Fruit fly (Drosophila melanogaster): ENCODE results near the gene Nep7.
"Not testable (repeated sequence)": the region's sequence is repeated elsewhere in the genome, so short reads cannot be mapped to it uniquely, and the experiment has no call there.

Gene Nep7

dm6 chr3R:27937752-27938694, 16.7 kb upstream of the Nep7 start, which contains the start of the genes NSD and BOD1:
NSD (minus strand) TSS chr3R:27937853.
BOD1 (plus strand) TSS chr3R:27938245.
- peak; percentile 3 for TF ChIP-seq noc (tag; optimal IDR thresholded peaks at IDR 0.05)

DNA sequence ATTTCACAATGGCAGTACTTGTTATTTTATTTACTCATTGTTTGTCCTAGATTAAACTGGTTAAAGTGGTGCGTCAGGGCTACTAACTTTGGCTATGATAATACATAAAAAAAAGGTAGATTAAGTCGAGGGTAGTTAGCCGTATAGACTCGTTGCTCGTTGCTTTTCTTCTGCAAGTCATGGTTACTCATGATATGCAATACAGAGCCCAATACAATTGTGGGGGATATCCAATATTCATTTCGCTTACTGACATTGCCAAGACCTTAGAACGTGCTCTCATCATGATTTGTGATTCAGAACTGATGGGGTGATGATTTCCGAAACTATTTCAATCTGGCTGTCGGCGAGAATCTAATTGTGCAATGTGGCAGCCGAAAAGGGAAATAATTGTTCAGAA, 9.3 kb upstream of the Nep7 start:
- TF ChIP-seq noc (tag; optimal IDR thresholded peaks at IDR 0.05), result no peak

dm6 chr3R:27946555-27947204, 8.0 kb upstream of the Nep7 start:
- no peak for TF ChIP-seq noc (tag; optimal IDR thresholded peaks at IDR 0.05)

- no peak for TF ChIP-seq noc (tag; optimal IDR thresholded peaks at IDR 0.05)
Measured at dm6 chr3R:27947682-27948245, 7.0 kb upstream of the Nep7 start, which contains the start of gene mfrn. mfrn (minus strand) TSS chr3R:27948021.

DNA sequence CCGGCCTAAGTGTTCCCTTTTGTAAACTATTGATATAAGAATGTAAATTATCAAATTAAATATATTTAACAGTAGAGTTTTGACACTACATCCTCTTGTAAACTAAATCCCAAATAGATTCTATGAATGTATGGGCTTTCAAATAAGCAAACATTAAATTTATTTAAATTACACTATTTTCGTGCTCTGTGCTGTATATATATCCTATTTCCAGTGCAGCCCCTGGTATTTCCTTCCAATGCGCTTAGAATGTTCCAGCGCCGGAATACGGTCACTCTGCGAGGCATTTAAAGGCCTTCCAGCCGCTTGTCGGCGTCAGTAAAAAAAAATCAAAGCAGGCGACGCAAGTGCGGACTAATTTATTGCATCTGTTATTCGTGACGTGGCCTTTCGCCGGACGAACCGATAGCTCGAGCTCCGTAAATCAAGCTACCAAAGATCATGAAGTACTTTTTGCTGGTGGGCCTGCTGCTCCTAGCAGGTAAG, 6.3 kb upstream of the Nep7 start, which contains the start of gene Gp93:
Gene Gp93, plus strand, starts transcription at position 291 of the 486 bp plus-strand sequence.
- peak; percentile 41 for TF ChIP-seq noc (tag; optimal IDR thresholded peaks at IDR 0.05)

- no peak for TF ChIP-seq noc (tag; optimal IDR thresholded peaks at IDR 0.05)
Measured at dm6 chr3R:27953890-27954289, 827 bp upstream of the Nep7 start, which contains the start of gene CG4951. CG4951 (minus strand) TSS chr3R:27954112.

- no peak for TF ChIP-seq noc (tag; optimal IDR thresholded peaks at IDR 0.05)
Measured at dm6 chr3R:27957967-27958366, 3.2 kb downstream of the Nep7 start.

- not testable (repeated sequence) for TF ChIP-seq noc (tag; optimal IDR thresholded peaks at IDR 0.05)
Measured at dm6 chr3R:27959145-27959544, 4.4 kb downstream of the Nep7 start, which contains the start of the genes CG42487 and CG4884. CG42487 (minus strand) TSS chr3R:27959245. CG4884 (minus strand) TSS chr3R:27959245.

DNA sequence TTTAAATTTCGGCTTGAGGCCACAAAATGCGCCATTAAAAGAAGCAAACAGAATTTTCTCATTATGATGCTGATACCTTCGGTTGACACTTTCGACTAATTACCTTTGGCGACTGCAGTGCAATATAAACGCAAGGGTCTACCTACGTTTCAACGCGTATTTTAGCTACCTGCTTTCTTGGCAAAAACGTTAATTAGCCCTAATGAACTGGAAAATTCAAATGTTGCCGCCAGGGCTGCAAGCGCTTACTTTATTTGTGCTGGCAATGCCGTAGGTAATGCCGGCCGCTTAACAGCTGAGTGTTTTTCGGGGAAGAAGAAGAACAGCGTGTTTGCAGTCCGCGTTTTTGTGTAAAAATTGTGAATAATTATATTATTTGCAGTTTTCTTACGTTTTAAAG, 5.8 kb downstream of the Nep7 start, which contains the start of gene CG31253:
Gene CG31253, minus strand, starts transcription at position 101 of the 400 bp plus-strand sequence.
- TF ChIP-seq noc (tag; optimal IDR thresholded peaks at IDR 0.05), result not testable (repeated sequence)

- not testable (repeated sequence) for TF ChIP-seq noc (tag; optimal IDR thresholded peaks at IDR 0.05)
Measured at dm6 chr3R:27963119-27963518, 8.4 kb downstream of the Nep7 start, which contains the start of the genes CG31131 and CG4849. CG31131 (minus strand) TSS chr3R:27963219. CG4849 (plus strand) TSS chr3R:27963415.

DNA sequence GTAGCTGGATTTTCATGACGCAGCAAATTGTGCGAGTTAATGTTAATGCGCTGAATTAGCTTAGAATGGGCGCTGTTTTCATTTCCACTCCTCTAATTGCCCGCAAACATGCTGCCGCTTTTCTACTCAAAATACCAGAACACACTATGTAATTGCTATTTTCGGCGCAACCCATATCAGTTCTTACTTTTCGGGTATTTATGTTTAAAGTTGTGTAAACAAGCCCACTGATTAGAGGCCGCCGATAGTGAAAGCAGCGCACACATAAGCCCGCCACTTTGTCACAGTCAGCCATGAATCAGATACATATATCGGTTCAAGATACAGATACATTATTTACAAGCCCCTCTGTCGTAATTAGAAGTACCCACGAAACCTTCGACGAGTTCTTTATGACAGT, 32.1 kb downstream of the Nep7 start:
- TF ChIP-seq noc (tag; optimal IDR thresholded peaks at IDR 0.05), result no peak

DNA sequence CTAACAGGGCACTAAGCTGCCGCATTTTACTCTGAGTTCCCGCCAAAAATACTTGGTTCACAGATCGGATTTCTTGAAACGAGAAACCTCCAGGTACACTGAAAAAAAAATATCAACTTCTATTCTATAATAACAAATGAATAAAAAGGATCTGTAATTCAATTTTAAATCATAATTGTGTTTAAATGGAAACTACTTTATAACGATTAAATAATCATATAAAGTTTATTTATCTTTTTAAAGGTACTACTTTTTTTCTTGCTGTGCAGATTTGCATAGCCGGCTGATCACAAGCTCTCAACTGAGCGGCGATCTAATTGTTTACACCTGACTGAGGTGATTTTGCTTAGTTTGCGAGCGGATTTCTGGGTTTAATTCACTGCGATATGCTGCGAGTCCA, 32.6 kb downstream of the Nep7 start:
- TF ChIP-seq noc (tag; optimal IDR thresholded peaks at IDR 0.05), result peak; percentile 84

dm6 chr3R:27987772-27988171, 33.1 kb downstream of the Nep7 start:
- no peak for TF ChIP-seq noc (tag; optimal IDR thresholded peaks at IDR 0.05)

DNA sequence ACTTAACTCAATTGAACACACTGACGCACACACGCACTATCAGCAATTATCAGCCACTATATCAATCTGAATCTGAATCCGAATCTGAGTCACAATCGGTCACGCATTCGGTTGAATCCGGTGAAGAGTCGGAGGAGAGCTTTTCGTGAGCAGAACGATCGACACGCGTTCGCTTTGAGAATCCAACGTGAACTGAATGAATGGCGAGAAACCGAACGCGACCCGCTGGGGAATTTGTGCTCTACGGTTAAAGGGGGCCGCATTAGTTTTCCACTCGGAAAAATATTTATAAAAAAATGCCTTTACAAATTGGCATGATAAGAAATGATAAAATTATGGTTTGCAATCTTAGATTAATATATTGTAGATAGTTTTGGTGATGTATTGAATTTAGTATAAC, 33.5 kb downstream of the Nep7 start, which contains the start of gene betaTub97EF:
Gene betaTub97EF, minus strand, starts transcription at position 196 of the 400 bp plus-strand sequence.
- no peak for TF ChIP-seq noc (tag; optimal IDR thresholded peaks at IDR 0.05)

DNA sequence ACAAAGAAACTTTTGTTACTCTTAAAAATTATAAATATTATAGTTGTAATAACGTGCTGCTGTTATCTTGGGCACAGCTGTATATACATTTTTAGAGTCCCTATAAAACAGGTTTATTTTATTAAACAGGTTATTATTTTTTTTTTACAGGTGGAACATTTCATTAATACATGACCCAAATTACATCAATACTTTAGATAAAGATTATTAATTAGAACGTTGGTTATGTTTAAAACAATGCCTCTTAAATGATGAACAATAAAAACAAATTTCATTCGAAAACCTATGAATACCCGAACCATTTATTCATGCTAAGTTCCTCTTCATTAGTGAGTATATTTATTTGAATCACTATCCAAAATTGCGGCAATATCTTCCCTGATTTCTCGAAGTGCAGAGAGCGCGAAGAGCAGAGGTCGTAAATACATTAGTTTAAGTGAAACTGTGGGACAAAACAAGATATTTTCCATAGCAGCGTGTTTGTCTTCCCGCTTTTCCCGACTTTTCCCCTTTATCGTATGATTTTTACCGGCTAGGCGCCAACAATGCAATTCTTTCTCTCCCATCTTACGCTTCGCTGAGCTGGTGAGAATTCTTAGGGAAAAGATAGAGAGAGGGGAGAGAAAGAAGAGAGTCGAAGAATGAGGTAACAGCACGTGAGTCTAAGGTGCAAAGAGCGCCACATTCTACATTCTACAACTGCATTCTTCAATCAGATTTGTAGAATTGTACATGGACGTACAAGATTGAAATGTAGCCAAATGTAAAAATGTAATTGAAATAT, 34.1 kb downstream of the Nep7 start:
- TF ChIP-seq noc (tag; optimal IDR thresholded peaks at IDR 0.05), result peak; percentile 13
